Fruit fly (Drosophila melanogaster): Measurements from ENCODE around the gene CG2898.

DNA sequence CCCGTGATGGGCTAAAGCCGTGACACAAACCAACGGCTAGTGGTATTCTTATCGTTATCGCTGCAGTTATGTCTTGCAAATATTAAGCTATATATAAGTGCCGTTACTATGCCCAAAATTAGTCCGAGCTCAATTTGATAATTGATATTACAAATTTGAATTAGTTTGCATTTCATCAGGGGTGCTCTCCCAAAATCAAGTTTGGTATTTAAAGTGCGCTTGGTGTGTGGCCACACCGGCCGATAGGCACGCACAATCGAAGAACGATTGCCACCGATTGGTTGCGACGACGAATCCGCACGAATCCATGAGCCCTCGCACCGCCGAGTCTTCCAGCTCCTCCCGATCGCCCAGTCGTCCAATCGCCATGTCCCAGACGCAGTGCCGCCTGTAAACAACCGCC lies 7.4 kb upstream of the CG2898 start, which contains the start of gene CG17841:
- no peak for TF ChIP-seq fd96Ca (GFP tag; IDR thresholded peaks at IDR 0.05)
- TF ChIP-seq rn (GFP tag; IDR thresholded peaks at IDR 0.05) = no peak
- TF ChIP-seq D1 (tag; optimal IDR thresholded peaks at IDR 0.05) = no peak
